Worm (Caenorhabditis elegans) whole organism, L4 larva: Measurements from ENCODE around the gene gcy-32.

Experiments
- T26A8.4 ChIP-seq: fragments of 200-800 bp; sonication (Bioruptor generic); IDR thresholded peaks from 2 replicates; pipeline ENCODE4 v1.3.6; 2022; ENCODE audit warnings: missing genetic modification characterization, missing compliant biosample characterization
- Y5F2A.4 ChIP-seq: fragments of 200-800 bp; sonication (Bioruptor generic); optimal IDR thresholded peaks from 2 replicates; lab custom pipeline; 2018; ENCODE audit warnings: mild to moderate bottlenecking, missing genetic modification characterization, missing compliant biosample characterization
- Y75B8A.6 ChIP-seq: fragments of 200-800 bp; sonication (Bioruptor generic); IDR thresholded peaks from 2 replicates; pipeline ENCODE4 v1.3.6; 2022; ENCODE audit warnings: missing genetic modification reagents, missing genetic modification characterization, missing compliant biosample characterization
- ZK546.5 ChIP-seq, 2 experiments: sonication (generic microtip); optimal IDR thresholded peaks; 2 replicates each; lab custom pipeline; 2017; ENCODE audit warnings: missing biosample characterization in 2 of 2, missing genetic modification characterization in 2 of 2
- aha-1 ChIP-seq: fragments of 150-350 bp; peaks from one replicate; lab custom pipeline; 2014; ENCODE audit warnings: missing biosample characterization, missing genetic modification characterization
- aly-2 ChIP-seq: sonication (generic microtip); optimal IDR thresholded peaks from 2 replicates; lab custom pipeline; 2018; ENCODE audit warnings: missing biosample characterization, missing genetic modification characterization
- ceh-28 ChIP-seq: fragments of 150-350 bp; optimal IDR thresholded peaks from 2 replicates; lab custom pipeline; 2014; ENCODE audit warnings: missing biosample characterization, missing genetic modification reagents, missing genetic modification characterization
- ceh-82 ChIP-seq: sonication (generic microtip); optimal IDR thresholded peaks from 2 replicates; lab custom pipeline; 2017; ENCODE audit warnings: missing biosample characterization, missing genetic modification characterization
- cey-2 ChIP-seq: sonication (generic microtip); optimal IDR thresholded peaks from 3 replicates; lab custom pipeline; 2017; ENCODE audit warnings: missing genetic modification characterization, mild to moderate bottlenecking, missing compliant biosample characterization, antibody characterized with exemption, borderline replicate concordance; ENCODE audit not compliant: insufficient read depth
- dmd-6 ChIP-seq: fragments of 200-800 bp; sonication (Bioruptor generic); IDR thresholded peaks from 2 replicates; pipeline ENCODE4 v1.3.6; 2022; ENCODE audit warnings: missing genetic modification reagents, missing genetic modification characterization, missing compliant biosample characterization
- dpl-1 ChIP-seq: fragments of 150-350 bp; optimal IDR thresholded peaks from 2 replicates; lab custom pipeline; 2014; ENCODE audit warnings: missing biosample characterization, missing genetic modification reagents, missing genetic modification characterization
- duxl-1 ChIP-seq: sonication (generic microtip); optimal IDR thresholded peaks from 2 replicates; lab custom pipeline; 2016; ENCODE audit warnings: mild to moderate bottlenecking, missing genetic modification characterization, moderate library complexity, missing compliant biosample characterization; ENCODE audit not compliant: poor library complexity
- egl-43 ChIP-seq: fragments of 200-800 bp; sonication (Bioruptor generic); IDR thresholded peaks from 2 replicates; pipeline ENCODE4 v1.3.6; 2022; ENCODE audit warnings: missing genetic modification reagents, missing genetic modification characterization, missing compliant biosample characterization
- fkh-10 ChIP-seq: fragments of 150-350 bp; optimal IDR thresholded peaks from 2 replicates; lab custom pipeline; 2014; ENCODE audit warnings: missing biosample characterization, missing genetic modification reagents, missing genetic modification characterization
- hmg-1.1 ChIP-seq: fragments of 200-800 bp; sonication (Bioruptor generic); IDR thresholded peaks from 2 replicates; pipeline ENCODE4 v1.3.6; 2022; ENCODE audit warnings: missing genetic modification reagents, missing genetic modification characterization, missing compliant biosample characterization
- jun-1 ChIP-seq: fragments of 150-350 bp; optimal IDR thresholded peaks from 2 replicates; lab custom pipeline; 2014; ENCODE audit warnings: missing biosample characterization, missing genetic modification reagents, missing genetic modification characterization
- lim-7 ChIP-seq: fragments of 200-800 bp; sonication (Bioruptor generic); IDR thresholded peaks from 2 replicates; pipeline ENCODE4 v1.3.6; 2022; ENCODE audit warnings: missing genetic modification characterization, missing compliant biosample characterization
- lin-1 ChIP-seq: fragments of 200-800 bp; sonication (Bioruptor generic); IDR thresholded peaks from 2 replicates; pipeline ENCODE4 v1.3.6; 2022; ENCODE audit warnings: missing genetic modification reagents, missing genetic modification characterization, missing compliant biosample characterization
- madf-5 ChIP-seq, 2 experiments: fragments of 200-800 bp; sonication (Bioruptor generic); IDR thresholded peaks; 2 replicates each; pipeline ENCODE4 v1.3.6; 2022; ENCODE audit warnings: missing compliant biosample characterization in 2 of 2, missing genetic modification characterization in 2 of 2
- mdl-1 ChIP-seq, 2 experiments: fragments of 150-350 bp in 1 of 2; sonication (generic microtip) in 1 of 2; optimal IDR thresholded peaks; 2 replicates each; lab custom pipeline; 2014 to 2017; ENCODE audit warnings: missing biosample characterization in 2 of 2, missing genetic modification characterization in 2 of 2
- mxl-2 ChIP-seq: fragments of 200-800 bp; sonication (Bioruptor generic); conservative IDR thresholded peaks from 2 replicates; pipeline ENCODE4 v1.3.6; 2022; ENCODE audit warnings: missing genetic modification reagents, missing genetic modification characterization, missing compliant biosample characterization
- nhr-10 ChIP-seq: fragments of 150-350 bp; optimal IDR thresholded peaks from 2 replicates; lab custom pipeline; 2014; ENCODE audit warnings: missing biosample characterization, missing genetic modification characterization
- nhr-11 ChIP-seq: fragments of 150-350 bp; optimal IDR thresholded peaks from 2 replicates; lab custom pipeline; 2014; ENCODE audit warnings: missing biosample characterization, missing genetic modification characterization
- nhr-28 ChIP-seq: fragments of 150-350 bp; optimal IDR thresholded peaks from 2 replicates; lab custom pipeline; 2014; ENCODE audit warnings: missing biosample characterization, missing genetic modification characterization
- pqm-1 ChIP-seq: sonication (generic microtip); optimal IDR thresholded peaks from 2 replicates; lab custom pipeline; 2017; ENCODE audit warnings: missing biosample characterization, missing genetic modification characterization
- set-16 ChIP-seq: fragments of 200-800 bp; sonication (Bioruptor generic); IDR thresholded peaks from 2 replicates; pipeline ENCODE4 v1.3.6; 2022; ENCODE audit warnings: missing genetic modification reagents, missing genetic modification characterization, missing compliant biosample characterization
- snpc-1.2 ChIP-seq: fragments of 200-800 bp; sonication (Bioruptor generic); IDR thresholded peaks from 2 replicates; pipeline ENCODE4 v1.3.6; 2022; ENCODE audit warnings: missing genetic modification reagents, missing genetic modification characterization, missing compliant biosample characterization
- unc-130 ChIP-seq: sonication (generic microtip); optimal IDR thresholded peaks from 2 replicates; lab custom pipeline; 2016; ENCODE audit warnings: missing genetic modification reagents, missing genetic modification characterization, missing compliant biosample characterization
- unc-39 ChIP-seq: sonication (generic microtip); optimal IDR thresholded peaks from 2 replicates; lab custom pipeline; 2017; ENCODE audit warnings: missing biosample characterization, missing genetic modification characterization
- unc-62 ChIP-seq, 3 experiments: fragments of 150-350 bp in 1 of 3; sonication (generic microtip); optimal IDR thresholded peaks in 2 of 3; peaks in 1 of 3; 1 replicate in 1 of 3; 2 replicates in 2 of 3; lab custom pipeline; 2014 to 2017; ENCODE audit warnings: missing biosample characterization in 3 of 3, missing genetic modification characterization in 3 of 3, missing genetic modification reagents in 3 of 3, missing genotype in 1 of 3

The gcy-32 gene

ce11 chrV:13876529-13876928, 38.8 kb downstream of the gcy-32 start, which contains the start of gene T22G5.1 (continued):
- TF ChIP-seq duxl-1 (tag; lab: Kevin White, UChicago), result no peak

ce11 chrV:13873323-13873722, 42.0 kb downstream of the gcy-32 start:
- no peak for TF ChIP-seq madf-5 (GFP tag; IDR thresholded peaks at IDR 0.05; lab: Robert Waterston, UW)
- TF ChIP-seq unc-62 (GFP tag; optimal IDR thresholded peaks at IDR 0.05 in 1 of 2; lab: Kevin White, UChicago), result peak in 1 of 2 experiments; percentile 94
- TF ChIP-seq unc-62 (tag; optimal IDR thresholded peaks at IDR 0.05; lab: Kevin White, UChicago), result no peak

- no peak for TF ChIP-seq T26A8.4 (GFP tag; lab: Robert Waterston, UW)
- no peak for TF ChIP-seq snpc-1.2
- no peak for TF ChIP-seq unc-39 (tag; lab: Kevin White, UChicago)
- no peak for TF ChIP-seq nhr-28 (tag; lab: Kevin White, UChicago)
- no peak for TF ChIP-seq dmd-6 (GFP tag; lab: Robert Waterston, UW)
- no peak for TF ChIP-seq ZK546.5 (tag; optimal IDR thresholded peaks at IDR 0.05; lab: Kevin White, UChicago)
- TF ChIP-seq fkh-10 (GFP tag; lab: Kevin White, UChicago), result no peak
- TF ChIP-seq mxl-2, result no peak
- no peak for TF ChIP-seq nhr-10 (tag; lab: Kevin White, UChicago)
- no peak for TF ChIP-seq lim-7 (GFP tag; lab: Robert Waterston, UW)
- no peak for TF ChIP-seq mdl-1 (tag; optimal IDR thresholded peaks at IDR 0.05; lab: Kevin White, UChicago)
- no peak for TF ChIP-seq jun-1 (tag; lab: Kevin White, UChicago)
- TF ChIP-seq unc-130 (GFP tag; lab: Kevin White, UChicago), result no peak
These were observed 42.4 kb downstream of the gcy-32 start, which contains the start of gene cpt-5 for ce11 chrV:13872895-13873294. Gene cpt-5, plus strand, starts transcription at chrV:13873195.

- TF ChIP-seq dpl-1 (GFP tag; lab: Kevin White, UChicago), result no peak
- TF ChIP-seq nhr-11 (tag; lab: Kevin White, UChicago), result peak; percentile 100
- no peak for TF ChIP-seq Y75B8A.6 (GFP tag; lab: Robert Waterston, UW)
- TF ChIP-seq nhr-28 (tag; lab: Kevin White, UChicago), result peak; percentile 89
- TF ChIP-seq pqm-1 (tag; lab: Kevin White, UChicago), result no peak
- no peak for TF ChIP-seq Y5F2A.4 (GFP tag; lab: Kevin White, UChicago)
These were observed 45.7 kb downstream of the gcy-32 start for ce11 chrV:13869551-13869950.

ce11 chrV:13866353-13866752, 48.9 kb downstream of the gcy-32 start, which contains the start of gene nhr-175:
Gene nhr-175, plus strand, starts transcription at chrV:13866691.
- TF ChIP-seq unc-62 (GFP tag; optimal IDR thresholded peaks at IDR 0.05 in 1 of 2; lab: Kevin White, UChicago) (no peak), unc-62 (tag; optimal IDR thresholded peaks at IDR 0.05; lab: Kevin White, UChicago) (no peak), pqm-1 (tag; lab: Kevin White, UChicago) (no peak), hmg-1.1 (GFP tag; lab: Robert Waterston, UW) (no peak)

- TF ChIP-seq lim-7 (GFP tag; lab: Robert Waterston, UW) (no peak), aha-1 (tag; lab: Kevin White, UChicago) (peak; percentile 90), unc-62 (GFP tag; optimal IDR thresholded peaks at IDR 0.05 in 1 of 2; lab: Kevin White, UChicago) (peak in 1 of 2 experiments; percentile 55), unc-62 (tag; optimal IDR thresholded peaks at IDR 0.05; lab: Kevin White, UChicago) (no peak), ceh-82 (tag; lab: Kevin White, UChicago) (no peak)
These were observed 51.6 kb downstream of the gcy-32 start for ce11 chrV:13863700-13864099.

- TF ChIP-seq ceh-28 (no peak), cey-2 (tag; lab: Kevin White, UChicago) (no peak), lin-1 (GFP tag; lab: Robert Waterston, UW) (no peak), set-16 (GFP tag; lab: Robert Waterston, UW) (no peak), egl-43 (GFP tag; lab: Robert Waterston, UW) (no peak), aly-2 (tag; lab: Kevin White, UChicago) (no peak)
These were observed 52.8 kb downstream of the gcy-32 start, which contains the start of gene srx-137 for ce11 chrV:13862505-13862904. Gene srx-137, plus strand, starts transcription at chrV:13862805.
